Worm (Caenorhabditis elegans): ENCODE data around the gene psmd-9.

Gene psmd-9

ce11 chrII:6853059-6853466 is 48.8 kb upstream of the psmd-9 start (continued):
- peak; percentile 83 for TF ChIP-seq sdz-12 (GFP tag; optimal IDR thresholded peaks at IDR 0.05)
- TF ChIP-seq zfp-3 (GFP tag; conservative IDR thresholded peaks at IDR 0.05) = peak; percentile 68; the same call in 1 of the 2 replicates
- TF ChIP-seq snpc-1.2 (GFP tag; IDR thresholded peaks at IDR 0.05) = peak; percentile 73
- peak; percentile 85 for TF ChIP-seq lim-7 (GFP tag; IDR thresholded peaks at IDR 0.05)
- TF ChIP-seq T26A8.4 (GFP tag; IDR thresholded peaks at IDR 0.05) = peak; percentile 65
- peak; percentile 6 for TF ChIP-seq lin-13 (GFP tag; optimal IDR thresholded peaks at IDR 0.05)
- TF ChIP-seq F44E2.7 (GFP tag; IDR thresholded peaks at IDR 0.05) = peak; percentile 82; the same call in 1 of the 2 replicates
- no peak for TF ChIP-seq snpc-4 (tag; optimal IDR thresholded peaks at IDR 0.05)
- peak; percentile 70 for TF ChIP-seq madf-9 (GFP tag; conservative IDR thresholded peaks at IDR 0.05)
- peak; percentile 18 to 74; a peak in 1 of 4 replicates for TF ChIP-seq madf-5 (GFP tag; IDR thresholded peaks at IDR 0.05)
- TF ChIP-seq mxl-2 (GFP tag; conservative IDR thresholded peaks at IDR 0.05) = 0 out of 2 replicates have a peak, but pooled peaks have one; percentile 4
- no peak for TF ChIP-seq daf-8 (GFP tag; IDR thresholded peaks at IDR 0.05)

- TF ChIP-seq T26A8.4 (GFP tag; IDR thresholded peaks at IDR 0.05) = no peak
- TF ChIP-seq aha-1 (tag) = peak; percentile 50
These were observed 43.7 kb upstream of the psmd-9 start, which contains the start of gene dnj-5 for ce11 chrII:6858201-6858600. TSS of gene dnj-5 (minus strand) at chrII:6858301.

ce11 chrII:6858835-6859234 is 43.1 kb upstream of the psmd-9 start:
- peak; percentile 24 for TF ChIP-seq dve-1 (tag; optimal IDR thresholded peaks at IDR 0.05; ENCODE audit: insufficient read depth)
- TF ChIP-seq unc-62 (GFP tag; optimal IDR thresholded peaks at IDR 0.05 in 1 of 2) = peak in 1 of 2 experiments; percentile 97
- no peak for TF ChIP-seq unc-62 (tag; optimal IDR thresholded peaks at IDR 0.05)
- no peak for TF ChIP-seq fos-1 (tag; optimal IDR thresholded peaks at IDR 0.05)
- TF ChIP-seq tag-97 (GFP tag; IDR thresholded peaks at IDR 0.05) = no peak
- TF ChIP-seq Y75B8A.6 (GFP tag; IDR thresholded peaks at IDR 0.05) = no peak
- peak; percentile 53 for TF ChIP-seq mep-1 (tag; optimal IDR thresholded peaks at IDR 0.05)
- no peak for TF ChIP-seq zfp-2 (tag; optimal IDR thresholded peaks at IDR 0.05)
- TF ChIP-seq ztf-7 (tag; optimal IDR thresholded peaks at IDR 0.05) = peak; percentile 10
- no peak for TF ChIP-seq nhr-237 (tag; optimal IDR thresholded peaks at IDR 0.05)
- no peak for TF ChIP-seq nhr-48 (tag; optimal IDR thresholded peaks at IDR 0.05)
- TF ChIP-seq nhr-25 (tag; optimal IDR thresholded peaks at IDR 0.05; ENCODE audit: borderline replicate concordance, insufficient read depth) = peak; percentile 35
- no peak for TF ChIP-seq R02D3.7 (tag; optimal IDR thresholded peaks at IDR 0.05)
- no peak for TF ChIP-seq lin-1 (GFP tag; IDR thresholded peaks at IDR 0.05)
- TF ChIP-seq saeg-2 (GFP tag; IDR thresholded peaks at IDR 0.05) = no peak
- TF ChIP-seq rbr-2 (tag; optimal IDR thresholded peaks at IDR 0.05) = peak; percentile 17
- no peak for TF ChIP-seq dmd-9 (GFP tag; IDR thresholded peaks at IDR 0.05)
- TF ChIP-seq daf-19 (GFP tag; conservative IDR thresholded peaks at IDR 0.05) = no peak
- no peak for TF ChIP-seq nhr-76 (tag; optimal IDR thresholded peaks at IDR 0.05)
- no peak; the same call in 1 of the 2 replicates for TF ChIP-seq lin-38 (GFP tag; IDR thresholded peaks at IDR 0.05)
- no peak for TF ChIP-seq nhr-102 (tag; optimal IDR thresholded peaks at IDR 0.05)
- no peak for TF ChIP-seq ceh-62 (tag; optimal IDR thresholded peaks at IDR 0.05)
- TF ChIP-seq ceh-82 (tag; optimal IDR thresholded peaks at IDR 0.05) = no peak
- TF ChIP-seq pha-4 (GFP tag; IDR thresholded peaks at IDR 0.05) = 0 out of 2 replicates have a peak, but pooled peaks have one; percentile 13
- no peak for TF ChIP-seq pha-4 (tag; optimal IDR thresholded peaks at IDR 0.05)
- no peak for TF ChIP-seq lin-15B (tag; optimal IDR thresholded peaks at IDR 0.05)
- no peak for TF ChIP-seq lin-13 (GFP tag; optimal IDR thresholded peaks at IDR 0.05)
- TF ChIP-seq arid-1 (GFP tag; conservative IDR thresholded peaks at IDR 0.05) = no peak
- TF ChIP-seq nhr-28 (tag; optimal IDR thresholded peaks at IDR 0.05) = peak; percentile 84
- no peak for TF ChIP-seq ctbp-1 (GFP tag; IDR thresholded peaks at IDR 0.05)
- peak; percentile 35 for TF ChIP-seq dpl-1 (GFP tag; optimal IDR thresholded peaks at IDR 0.05)
- TF ChIP-seq mes-2 (tag; optimal IDR thresholded peaks at IDR 0.05; ENCODE audit: poor library complexity, severe bottlenecking) = peak; percentile 74
- TF ChIP-seq dmd-6 (GFP tag; IDR thresholded peaks at IDR 0.05) = peak; percentile 46; the same call in 1 of the 2 replicates
- TF ChIP-seq hmg-1.1 (GFP tag; IDR thresholded peaks at IDR 0.05) = peak; percentile 71
- no peak for TF ChIP-seq attf-4 (tag; optimal IDR thresholded peaks at IDR 0.05)
- no peak for TF ChIP-seq F10B5.3 (tag; optimal IDR thresholded peaks at IDR 0.05)
- peak in 1 of 2 experiments; percentile 2 for TF ChIP-seq hif-1 (tag; optimal IDR thresholded peaks at IDR 0.05)

Data from whole organism, L4 larva.